Fruit fly (Drosophila melanogaster) whole organism, pupa: ENCODE measurements around the gene CG4849.

ENCODE experiments used
- CG10348 ChIP-seq: fragments of 200-800 bp; sonication (Bioruptor generic); IDR thresholded peaks from 2 replicates; pipeline ENCODE4 v1.3.6; 2022; ENCODE audit warnings: missing biosample characterization, missing genetic modification characterization
- CG12605 ChIP-seq: fragments of 200-800 bp; sonication (Bioruptor generic); IDR thresholded peaks from 2 replicates; pipeline ENCODE4 v1.3.6; 2022; ENCODE audit warnings: missing biosample characterization, missing genetic modification characterization
- CG14655 ChIP-seq: fragments of 200-800 bp; sonication (Bioruptor generic); optimal IDR thresholded peaks from 3 replicates; lab custom pipeline; 2017; ENCODE audit warnings: mild to moderate bottlenecking, missing biosample characterization, missing genetic modification reagents, missing genetic modification characterization
- CG32121 ChIP-seq: fragments of 200-800 bp; sonication (Bioruptor generic); IDR thresholded peaks from 2 replicates; pipeline ENCODE4 v1.3.6; 2022; ENCODE audit warnings: missing biosample characterization, missing genetic modification characterization
- CG4496 ChIP-seq: fragments of 200-800 bp; sonication (Bioruptor generic); IDR thresholded peaks from 3 replicates; pipeline ENCODE4 v1.3.6; 2022; ENCODE audit warnings: missing biosample characterization, missing genetic modification characterization
- CG8159 ChIP-seq: fragments of 200-800 bp; sonication (Bioruptor generic); optimal IDR thresholded peaks from 3 replicates; lab custom pipeline; 2018; ENCODE audit warnings: missing biosample characterization, mild to moderate bottlenecking, missing genetic modification characterization, moderate library complexity
- CG8301 ChIP-seq: fragments of 200-800 bp; sonication (Bioruptor generic); optimal IDR thresholded peaks from 2 replicates; lab custom pipeline; 2018; ENCODE audit warnings: missing biosample characterization, mild to moderate bottlenecking, missing genetic modification characterization
- CG9948 ChIP-seq: fragments of 200-800 bp; sonication (Bioruptor generic); optimal IDR thresholded peaks from 2 replicates; lab custom pipeline; 2018; ENCODE audit warnings: missing biosample characterization, mild to moderate bottlenecking, missing genetic modification characterization, moderate library complexity
- EcR ChIP-seq: fragments of 200-800 bp; sonication (Bioruptor generic); optimal IDR thresholded peaks from 3 replicates; lab custom pipeline; 2019; ENCODE audit warnings: missing biosample characterization, missing genetic modification characterization, mild to moderate bottlenecking, moderate library complexity, missing genetic modification reagents
- Ets98B ChIP-seq: fragments of 200-800 bp; sonication (Bioruptor generic); IDR thresholded peaks from 2 replicates; pipeline ENCODE4 v1.3.6; 2022; ENCODE audit warnings: missing biosample characterization, missing genetic modification characterization
- Pif1A ChIP-seq: fragments of 200-800 bp; sonication (Bioruptor generic); optimal IDR thresholded peaks from 3 replicates; lab custom pipeline; 2016; ENCODE audit warnings: missing biosample characterization, missing genetic modification characterization
- rn ChIP-seq: fragments of 200-800 bp; sonication (Bioruptor generic); IDR thresholded peaks from 2 replicates; pipeline ENCODE4 v1.3.6; 2022; ENCODE audit warnings: missing biosample characterization, missing genetic modification characterization

- TF ChIP-seq EcR, result no peak
- TF ChIP-seq CG4496 (GFP tag; lab: Robert Waterston, UW), result no peak
- no peak for TF ChIP-seq CG8159 (tag; lab: Kevin White, UChicago)
- no peak for TF ChIP-seq CG10348 (GFP tag; lab: Robert Waterston, UW)
- TF ChIP-seq Ets98B (GFP tag; lab: Robert Waterston, UW), result no peak
- TF ChIP-seq CG12605 (GFP tag; lab: Robert Waterston, UW), result no peak
- TF ChIP-seq CG32121 (GFP tag; lab: Robert Waterston, UW), result no peak
- TF ChIP-seq rn (GFP tag; lab: Robert Waterston, UW), result no peak
- TF ChIP-seq CG8301 (tag; lab: Kevin White, UChicago), result no peak
- no peak for TF ChIP-seq CG14655 (GFP tag; lab: Kevin White, UChicago)
- TF ChIP-seq CG9948 (tag; lab: Kevin White, UChicago), result no peak
- no peak for TF ChIP-seq Pif1A (GFP tag; lab: Kevin White, UChicago)
Observed at dm6 chr3R:27953890-27954289, 9.3 kb upstream of the CG4849 start, which contains the start of gene CG4951.
